Fruit fly (Drosophila melanogaster) whole organism, embryonic: ENCODE measurements around the gene CG14110.
A peak's percentile ranks its signal among the peaks of the same experiment; 100 is the strongest.

Experiments used
- CG10147 ChIP-seq: fragments of 200-800 bp; sonication (Bioruptor generic); optimal IDR thresholded peaks from 2 replicates; lab custom pipeline; 2019; ENCODE audit warnings: missing biosample characterization, mild to moderate bottlenecking, missing genetic modification characterization, moderate library complexity
- CG14710 ChIP-seq: fragments of 200-800 bp; sonication (Bioruptor generic); optimal IDR thresholded peaks from 3 replicates; lab custom pipeline; 2019; ENCODE audit warnings: missing biosample characterization, mild to moderate bottlenecking, missing genetic modification characterization, moderate library complexity
- CG1647 ChIP-seq: fragments of 200-800 bp; sonication (Bioruptor generic); optimal IDR thresholded peaks from 3 replicates; lab custom pipeline; 2016; ENCODE audit warnings: missing biosample characterization, missing genetic modification characterization
- CG17361 ChIP-seq: fragments of 200-800 bp; sonication (Bioruptor generic); IDR thresholded peaks from 3 replicates; pipeline ENCODE4 v1.3.6; 2022; ENCODE audit warnings: missing biosample characterization, missing genetic modification characterization
- CG18262 ChIP-seq: fragments of 200-800 bp; optimal IDR thresholded peaks from 3 replicates; lab custom pipeline; 2019; ENCODE audit warnings: missing biosample characterization, mild to moderate bottlenecking, missing genetic modification characterization, moderate library complexity
- CG2678 ChIP-seq: fragments of 200-800 bp; sonication (Bioruptor generic); optimal IDR thresholded peaks from 3 replicates; lab custom pipeline; 2019; ENCODE audit warnings: missing biosample characterization, mild to moderate bottlenecking, missing genetic modification characterization, moderate library complexity
- CG3065 ChIP-seq: fragments of 200-800 bp; sonication (Bioruptor generic); optimal IDR thresholded peaks from 2 replicates; lab custom pipeline; 2016; ENCODE audit warnings: missing biosample characterization, missing genetic modification characterization
- CG32532 ChIP-seq: fragments of 200-800 bp; sonication (Bioruptor generic); IDR thresholded peaks from 2 replicates; pipeline ENCODE4 v1.3.6; 2022; ENCODE audit warnings: missing biosample characterization, missing genetic modification characterization
- CG32772 ChIP-seq: fragments of 200-800 bp; sonication (Bioruptor generic); IDR thresholded peaks from 2 replicates; pipeline ENCODE4 v1.3.6; 2022; ENCODE audit warnings: missing biosample characterization, missing genetic modification characterization
- CG3281 ChIP-seq: fragments of 200-800 bp; sonication (Bioruptor generic); optimal IDR thresholded peaks from 3 replicates; lab custom pipeline; 2017; ENCODE audit warnings: missing biosample characterization, mild to moderate bottlenecking, missing genetic modification characterization
- CG4282 ChIP-seq: fragments of 200-800 bp; sonication (Bioruptor generic); optimal IDR thresholded peaks from 2 replicates; lab custom pipeline; 2016; ENCODE audit warnings: missing biosample characterization, missing genetic modification characterization
- CG4617 ChIP-seq: fragments of 200-800 bp; sonication (Bioruptor generic); optimal IDR thresholded peaks from 3 replicates; lab custom pipeline; 2016; ENCODE audit warnings: missing biosample characterization, missing genetic modification characterization, borderline replicate concordance
- CG4854 ChIP-seq: fragments of 200-800 bp; sonication (Bioruptor generic); optimal IDR thresholded peaks from 2 replicates; lab custom pipeline; 2016; ENCODE audit warnings: missing biosample characterization, missing genetic modification characterization, inconsistent platforms
- CG6254 ChIP-seq: fragments of 200-800 bp; sonication (Bioruptor generic); optimal IDR thresholded peaks from 3 replicates; lab custom pipeline; 2017; ENCODE audit warnings: mild to moderate bottlenecking, missing biosample characterization, missing genetic modification reagents, missing genetic modification characterization
- CG6683 ChIP-seq: fragments of 200-800 bp; sonication (Bioruptor generic); optimal IDR thresholded peaks from 2 replicates; lab custom pipeline; 2017; ENCODE audit warnings: missing biosample characterization, mild to moderate bottlenecking, missing genetic modification characterization, missing genetic modification reagents
- CG7556 ChIP-seq: fragments of 200-800 bp; sonication (Bioruptor generic); optimal IDR thresholded peaks from 2 replicates; lab custom pipeline; 2017; ENCODE audit warnings: missing biosample characterization, mild to moderate bottlenecking, missing genetic modification characterization
- CG7928 ChIP-seq: fragments of 200-800 bp; sonication (Bioruptor generic); optimal IDR thresholded peaks from 2 replicates; lab custom pipeline; 2017; ENCODE audit warnings: missing biosample characterization, mild to moderate bottlenecking, missing genetic modification characterization
- CG7963 ChIP-seq: fragments of 200-800 bp; sonication (Bioruptor generic); IDR thresholded peaks from 3 replicates; pipeline ENCODE4 v1.3.6; 2022; ENCODE audit warnings: missing biosample characterization, missing genetic modification characterization; ENCODE audit not compliant: partially characterized antibody
- CG9215 ChIP-seq: fragments of 200-800 bp; sonication (Bioruptor generic); IDR thresholded peaks from 2 replicates; pipeline ENCODE4 v1.3.6; 2022; ENCODE audit warnings: missing biosample characterization, missing genetic modification characterization
- CG9932 ChIP-seq: fragments of 200-800 bp; sonication (Bioruptor generic); IDR thresholded peaks from 2 replicates; pipeline ENCODE4 v1.3.6; 2022; ENCODE audit warnings: missing biosample characterization, missing genetic modification characterization
- D ChIP-seq, 2 experiments: fragments of 200-800 bp in 1 of 2; fragments of >200 bp in 1 of 2; sonication (Bioruptor generic) in 1 of 2; optimal IDR thresholded peaks; 2 replicates in 1 of 2; 3 replicates in 1 of 2; lab custom pipeline; 2017; ENCODE audit warnings: mild to moderate bottlenecking in 1 of 2, missing biosample characterization in 1 of 2, missing genetic modification characterization in 1 of 2, missing genetic modification reagents in 1 of 2
- Dbx ChIP-seq: fragments of 200-800 bp; sonication (Bioruptor generic); IDR thresholded peaks from 3 replicates; pipeline ENCODE4 v1.3.6; 2022; ENCODE audit warnings: missing biosample characterization, missing genetic modification characterization
- Dip2 ChIP-seq: fragments of 200-800 bp; sonication (Bioruptor generic); IDR thresholded peaks from 2 replicates; pipeline ENCODE4 v1.3.6; 2022; ENCODE audit warnings: missing biosample characterization, missing genetic modification characterization
- Dp ChIP-seq: fragments of 200-800 bp; sonication (Bioruptor generic); optimal IDR thresholded peaks from 2 replicates; lab custom pipeline; 2018; ENCODE audit warnings: missing biosample characterization, mild to moderate bottlenecking, missing genetic modification characterization, moderate library complexity
- Hmx ChIP-seq: fragments of 200-800 bp; sonication (Bioruptor generic); optimal IDR thresholded peaks from 2 replicates; lab custom pipeline; 2016; ENCODE audit warnings: missing biosample characterization, missing genetic modification characterization
- Kr ChIP-seq: fragments of 200-800 bp; sonication (Bioruptor generic); optimal IDR thresholded peaks from 2 replicates; lab custom pipeline; 2017; ENCODE audit warnings: missing biosample characterization, mild to moderate bottlenecking, missing genetic modification characterization
- NFAT ChIP-seq: fragments of 200-800 bp; sonication (Bioruptor generic); IDR thresholded peaks from 2 replicates; pipeline ENCODE4 v1.3.6; 2022; ENCODE audit warnings: missing biosample characterization, missing genetic modification characterization
- Nf-YC ChIP-seq: fragments of 200-800 bp; optimal IDR thresholded peaks from 3 replicates; lab custom pipeline; 2019; ENCODE audit warnings: missing biosample characterization, mild to moderate bottlenecking, missing genetic modification characterization, moderate library complexity
- NfI ChIP-seq: fragments of 200-800 bp; sonication (Bioruptor generic); optimal IDR thresholded peaks from 3 replicates; lab custom pipeline; 2018; ENCODE audit warnings: missing biosample characterization, mild to moderate bottlenecking, missing genetic modification characterization, moderate library complexity
- PHDP ChIP-seq: fragments of 200-800 bp; sonication (Bioruptor generic); optimal IDR thresholded peaks from 3 replicates; lab custom pipeline; 2018; ENCODE audit warnings: missing biosample characterization, mild to moderate bottlenecking, missing genetic modification characterization, moderate library complexity
- Ptx1 ChIP-seq: fragments of 200-800 bp; sonication (Bioruptor generic); IDR thresholded peaks from 2 replicates; pipeline ENCODE4 v1.3.6; 2022; ENCODE audit warnings: missing biosample characterization, missing genetic modification characterization
- Stat92E ChIP-seq, 3 experiments: fragments of >200 bp in 2 of 3; fragments of 200-800 bp in 1 of 3; sonication (Bioruptor generic) in 1 of 3; optimal IDR thresholded peaks; 2 replicates each; lab custom pipeline; 2017 to 2019; ENCODE audit warnings: missing biosample characterization in 3 of 3, missing genetic modification characterization in 3 of 3, mild to moderate bottlenecking in 1 of 3, moderate library complexity in 1 of 3
- ase ChIP-seq: fragments of 200-800 bp; sonication (Bioruptor generic); IDR thresholded peaks from 3 replicates; pipeline ENCODE4 v1.3.6; 2022; ENCODE audit warnings: missing biosample characterization, missing genetic modification characterization
- ash1 ChIP-seq: fragments of 200-800 bp; sonication (Bioruptor generic); optimal IDR thresholded peaks from 2 replicates; lab custom pipeline; 2018; ENCODE audit warnings: missing biosample characterization, mild to moderate bottlenecking, missing genetic modification characterization
- chm ChIP-seq: fragments of 200-800 bp; sonication (Bioruptor generic); IDR thresholded peaks from 2 replicates; pipeline ENCODE4 v1.3.6; 2022; ENCODE audit warnings: missing biosample characterization, missing genetic modification characterization
- chn ChIP-seq: fragments of 200-800 bp; sonication (Bioruptor generic); optimal IDR thresholded peaks from 2 replicates; lab custom pipeline; 2016; ENCODE audit warnings: missing biosample characterization, missing genetic modification characterization
- dmrt11E ChIP-seq: fragments of 200-800 bp; sonication (Bioruptor generic); optimal IDR thresholded peaks from 3 replicates; lab custom pipeline; 2018; ENCODE audit warnings: missing biosample characterization, mild to moderate bottlenecking, missing genetic modification characterization, moderate library complexity
- ems ChIP-seq: fragments of 200-800 bp; sonication (Bioruptor generic); optimal IDR thresholded peaks from 3 replicates; lab custom pipeline; 2016; ENCODE audit warnings: missing biosample characterization, missing genetic modification characterization
- en ChIP-seq: fragments of 200-800 bp; sonication (Bioruptor generic); optimal IDR thresholded peaks from 2 replicates; lab custom pipeline; 2016; ENCODE audit warnings: missing biosample characterization, missing genetic modification characterization
- gcm2 ChIP-seq: fragments of 200-800 bp; sonication (Bioruptor generic); optimal IDR thresholded peaks from 2 replicates; lab custom pipeline; 2016; ENCODE audit warnings: missing biosample characterization, missing genetic modification characterization
- lola ChIP-seq, 3 experiments: fragments of >200 bp in 2 of 3; fragments of 200-800 bp in 1 of 3; sonication (Bioruptor generic) in 1 of 3; optimal IDR thresholded peaks; 2 replicates each; lab custom pipeline; 2017 to 2019; ENCODE audit warnings: missing biosample characterization in 3 of 3, missing genetic modification characterization in 3 of 3, mild to moderate bottlenecking in 1 of 3, moderate library complexity in 1 of 3
- org-1 ChIP-seq: fragments of 200-800 bp; sonication (Bioruptor generic); optimal IDR thresholded peaks from 2 replicates; lab custom pipeline; 2017; ENCODE audit warnings: missing biosample characterization, missing genetic modification characterization
- otp ChIP-seq: fragments of 200-800 bp; sonication (Bioruptor generic); IDR thresholded peaks from 3 replicates; pipeline ENCODE4, ENCODE4 v1.3.6; 2022; ENCODE audit warnings: missing biosample characterization, missing genetic modification characterization
- pb ChIP-seq: fragments of 200-800 bp; sonication (Bioruptor generic); optimal IDR thresholded peaks from 3 replicates; lab custom pipeline; 2016; ENCODE audit warnings: missing biosample characterization, missing genetic modification characterization
- ro ChIP-seq: fragments of 200-800 bp; sonication (Bioruptor generic); IDR thresholded peaks from 2 replicates; pipeline ENCODE4 v1.3.6; 2022; ENCODE audit warnings: missing biosample characterization, missing genetic modification characterization
- row ChIP-seq: fragments of 200-800 bp; sonication (Bioruptor generic); IDR thresholded peaks from 3 replicates; pipeline ENCODE4 v1.3.6; 2022; ENCODE audit warnings: missing biosample characterization, missing genetic modification characterization
- sd ChIP-seq: fragments of 200-800 bp; sonication (Bioruptor generic); optimal IDR thresholded peaks from 3 replicates; lab custom pipeline; 2018; ENCODE audit warnings: missing biosample characterization, mild to moderate bottlenecking, missing genetic modification characterization, moderate library complexity
- seq ChIP-seq: fragments of 200-800 bp; sonication (Bioruptor generic); IDR thresholded peaks from 2 replicates; pipeline ENCODE4 v1.3.6; 2022; ENCODE audit warnings: missing biosample characterization, missing genetic modification characterization
- tup ChIP-seq: fragments of 200-800 bp; sonication (Bioruptor generic); optimal IDR thresholded peaks from 2 replicates; lab custom pipeline; 2016; ENCODE audit warnings: missing biosample characterization, mild to moderate bottlenecking, missing genetic modification characterization, moderate library complexity

The CG14110 gene

dm6 chr3L:13356084-13356693, 28.4 kb upstream of the CG14110 start, which contains the start of gene Nplp2 (continued):
- peak; percentile 49 for TF ChIP-seq CG9932 (GFP tag; lab: Robert Waterston, UW)
- TF ChIP-seq Nf-YC = no peak
- TF ChIP-seq CG7556 (GFP tag; lab: Kevin White, UChicago) = peak; percentile 56
- TF ChIP-seq CG32772 = peak; percentile 35; the same call in 1 of the 2 replicates
- no peak for TF ChIP-seq CG3065 (GFP tag; lab: Kevin White, UChicago)
- TF ChIP-seq tup (GFP tag; lab: Kevin White, UChicago) = no peak
- TF ChIP-seq ash1 = no peak
- TF ChIP-seq en (GFP tag; lab: Kevin White, UChicago) = no peak
- no peak for TF ChIP-seq Stat92E (GFP tag; optimal IDR thresholded peaks at IDR 0.05; lab: Kevin White, UChicago)
- no peak for TF ChIP-seq CG7928
- TF ChIP-seq D (optimal IDR thresholded peaks at IDR 0.05; lab: Kevin White, UChicago) = no peak
- no peak for TF ChIP-seq D (GFP tag; optimal IDR thresholded peaks at IDR 0.05; lab: Kevin White, UChicago)
- TF ChIP-seq CG17361 (GFP tag; lab: Robert Waterston, UW) = peak; percentile 60; the same call in 2 of the 3 replicates
- no peak for TF ChIP-seq ase (GFP tag; lab: Robert Waterston, UW)
- TF ChIP-seq NfI (GFP tag; lab: Kevin White, UChicago) = peak; percentile 44
- no peak for TF ChIP-seq gcm2 (GFP tag; lab: Kevin White, UChicago)
- TF ChIP-seq sd = peak; percentile 57
- peak; percentile 62 for TF ChIP-seq dmrt11E (tag; lab: Kevin White, UChicago)
- no peak for TF ChIP-seq lola (GFP tag; optimal IDR thresholded peaks at IDR 0.05; lab: Kevin White, UChicago)
- TF ChIP-seq row = peak; percentile 83
- TF ChIP-seq otp (GFP tag; lab: Robert Waterston, UW) = peak; percentile 45; the same call in 1 of the 3 replicates
- peak; percentile 75 for TF ChIP-seq CG32532 (GFP tag; lab: Robert Waterston, UW)
- peak; percentile 59; the same call in 1 of the 2 replicates for TF ChIP-seq CG9215
- TF ChIP-seq CG6254 (GFP tag; lab: Kevin White, UChicago) = no peak
- no peak for TF ChIP-seq chn
- TF ChIP-seq CG7963 (GFP tag; lab: Robert Waterston, UW) = no peak
- no peak for TF ChIP-seq Hmx (GFP tag; lab: Kevin White, UChicago)
- TF ChIP-seq CG4282 (GFP tag; lab: Kevin White, UChicago) = no peak
- peak; percentile 42 for TF ChIP-seq CG3281
- peak; percentile 54; the same call in 1 of the 2 replicates for TF ChIP-seq seq (GFP tag; lab: Robert Waterston, UW)
- no peak for TF ChIP-seq pb (GFP tag; lab: Kevin White, UChicago)
- 0 out of 2 replicates have a peak, but pooled peaks have one; percentile 30 for TF ChIP-seq ro (GFP tag; lab: Robert Waterston, UW)
- no peak for TF ChIP-seq ems (GFP tag; lab: Kevin White, UChicago)
- TF ChIP-seq CG1647 = no peak
- no peak for TF ChIP-seq CG4617
- no peak for TF ChIP-seq CG6683 (GFP tag; lab: Kevin White, UChicago)
- TF ChIP-seq Ptx1 (GFP tag; lab: Robert Waterston, UW) = peak; percentile 78
- TF ChIP-seq CG18262 (tag; lab: Kevin White, UChicago) = no peak
- no peak for TF ChIP-seq Dp (GFP tag; lab: Kevin White, UChicago)
- TF ChIP-seq CG10147 = no peak
- TF ChIP-seq CG2678 (tag; lab: Kevin White, UChicago) = peak; percentile 72
- TF ChIP-seq Dbx = peak; percentile 33; the same call in 2 of the 3 replicates
- no peak for TF ChIP-seq chm
- TF ChIP-seq PHDP (tag; lab: Kevin White, UChicago) = peak; percentile 76
- peak; percentile 52; the same call in 1 of the 2 replicates for TF ChIP-seq NFAT (GFP tag; lab: Robert Waterston, UW)
- TF ChIP-seq CG14710 (tag; lab: Kevin White, UChicago) = no peak
- TF ChIP-seq org-1 = peak; percentile 17
- TF ChIP-seq Dip2 (GFP tag; lab: Robert Waterston, UW) = no peak
- TF ChIP-seq Kr (GFP tag; lab: Kevin White, UChicago) = no peak
- no peak for TF ChIP-seq CG4854 (GFP tag; lab: Kevin White, UChicago)
